Fruit fly (Drosophila melanogaster) whole organism, embryonic: ENCODE results near the gene CG14095.

Experiments
- Adf1 ChIP-seq: fragments of 200-800 bp; sonication (Bioruptor generic); IDR thresholded peaks from 2 replicates; pipeline ENCODE4 v1.3.6; 2022; ENCODE audit warnings: missing biosample characterization, missing genetic modification characterization
- CG12155 ChIP-seq: fragments of 200-800 bp; sonication (Bioruptor generic); optimal IDR thresholded peaks from 3 replicates; lab custom pipeline; 2016; ENCODE audit warnings: missing biosample characterization, missing genetic modification characterization
- CG3065 ChIP-seq: fragments of 200-800 bp; sonication (Bioruptor generic); optimal IDR thresholded peaks from 2 replicates; lab custom pipeline; 2016; ENCODE audit warnings: missing biosample characterization, missing genetic modification characterization
- Sox102F ChIP-seq: fragments of 200-800 bp; sonication (Bioruptor generic); optimal IDR thresholded peaks from 2 replicates; lab custom pipeline; 2018; ENCODE audit warnings: missing biosample characterization, mild to moderate bottlenecking, missing genetic modification characterization, moderate library complexity
- grau ChIP-seq: fragments of 200-800 bp; optimal IDR thresholded peaks from 3 replicates; lab custom pipeline; 2019; ENCODE audit warnings: missing biosample characterization, mild to moderate bottlenecking, missing genetic modification characterization, moderate library complexity
- schlank ChIP-seq: fragments of 200-800 bp; sonication (Bioruptor generic); optimal IDR thresholded peaks from 2 replicates; lab custom pipeline; 2018; ENCODE audit warnings: missing biosample characterization, mild to moderate bottlenecking, missing genetic modification characterization
- wor ChIP-seq: fragments of 200-800 bp; sonication (Bioruptor generic); IDR thresholded peaks from 2 replicates; pipeline ENCODE4 v1.3.6; 2022; ENCODE audit warnings: missing biosample characterization, missing genetic modification characterization

DNA sequence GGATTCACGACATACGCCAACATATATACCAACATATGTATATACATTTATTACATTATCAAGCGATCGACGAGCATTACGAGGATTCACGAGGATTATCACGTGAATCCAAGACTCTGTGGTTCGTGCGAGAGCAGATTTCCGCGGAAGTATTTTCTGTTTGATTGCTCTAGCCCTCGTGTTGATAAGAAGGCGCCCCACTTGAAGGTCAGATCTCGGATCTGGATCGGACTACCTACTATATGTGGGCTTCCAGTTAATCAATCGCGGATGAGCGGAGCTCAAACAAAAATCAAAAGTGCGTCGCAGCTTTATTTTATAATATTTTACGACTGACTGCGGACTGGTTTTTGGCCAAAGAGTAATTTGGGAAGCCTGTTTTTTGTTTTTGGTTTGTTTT is 30.4 kb upstream of the CG14095 start:
- TF ChIP-seq CG12155 (GFP tag; lab: Kevin White, UChicago): no peak
- TF ChIP-seq Adf1: no peak
- no peak for TF ChIP-seq grau
- no peak for TF ChIP-seq wor (GFP tag; lab: Robert Waterston, UW)
- TF ChIP-seq schlank (tag; lab: Kevin White, UChicago): no peak
- no peak for TF ChIP-seq Sox102F
- no peak for TF ChIP-seq CG3065
